Worm (Caenorhabditis elegans) whole organism, L2 larva: ENCODE data around the gene swd-2.2.

Experiments
- aly-2 ChIP-seq: fragments of 150-350 bp; optimal IDR thresholded peaks from 2 replicates; lab custom pipeline; 2014; ENCODE audit warnings: missing biosample characterization, missing genetic modification characterization
- ceh-82 ChIP-seq: fragments of 150-350 bp; optimal IDR thresholded peaks from 2 replicates; lab custom pipeline; 2014; ENCODE audit warnings: missing biosample characterization, missing genetic modification characterization
- egl-27 ChIP-seq: sonication (generic microtip); optimal IDR thresholded peaks from 3 replicates; lab custom pipeline; 2017; ENCODE audit warnings: missing biosample characterization, missing genetic modification reagents, missing genetic modification characterization
- elt-1 ChIP-seq: fragments of 150-350 bp; optimal IDR thresholded peaks from 2 replicates; lab custom pipeline; 2014; ENCODE audit warnings: missing biosample characterization, missing genetic modification characterization
- elt-3 ChIP-seq: sonication (generic microtip); optimal IDR thresholded peaks from 2 replicates; lab custom pipeline; 2017; ENCODE audit warnings: missing biosample characterization, missing genetic modification characterization
- fos-1 ChIP-seq: fragments of 150-350 bp; optimal IDR thresholded peaks from 2 replicates; lab custom pipeline; 2014; ENCODE audit warnings: missing biosample characterization, missing genetic modification characterization
- lin-39 ChIP-seq: fragments of 150-350 bp; optimal IDR thresholded peaks from 2 replicates; lab custom pipeline; 2014; ENCODE audit warnings: missing biosample characterization, missing genetic modification reagents, missing genetic modification characterization
- nhr-6 ChIP-seq: fragments of 150-350 bp; optimal IDR thresholded peaks from 2 replicates; lab custom pipeline; 2014; ENCODE audit warnings: missing biosample characterization, missing genetic modification characterization
- sma-3 ChIP-seq: sonication (generic microtip); optimal IDR thresholded peaks from 2 replicates; lab custom pipeline; 2016; ENCODE audit warnings: missing genetic modification reagents, missing genetic modification characterization, missing compliant biosample characterization
- unc-39 ChIP-seq: fragments of 150-350 bp; optimal IDR thresholded peaks from 2 replicates; lab custom pipeline; 2014; ENCODE audit warnings: missing biosample characterization, missing genetic modification characterization
- ztf-11 ChIP-seq: sonication (generic microtip); optimal IDR thresholded peaks from 2 replicates; lab custom pipeline; 2017; ENCODE audit warnings: missing biosample characterization, missing genetic modification characterization

DNA sequence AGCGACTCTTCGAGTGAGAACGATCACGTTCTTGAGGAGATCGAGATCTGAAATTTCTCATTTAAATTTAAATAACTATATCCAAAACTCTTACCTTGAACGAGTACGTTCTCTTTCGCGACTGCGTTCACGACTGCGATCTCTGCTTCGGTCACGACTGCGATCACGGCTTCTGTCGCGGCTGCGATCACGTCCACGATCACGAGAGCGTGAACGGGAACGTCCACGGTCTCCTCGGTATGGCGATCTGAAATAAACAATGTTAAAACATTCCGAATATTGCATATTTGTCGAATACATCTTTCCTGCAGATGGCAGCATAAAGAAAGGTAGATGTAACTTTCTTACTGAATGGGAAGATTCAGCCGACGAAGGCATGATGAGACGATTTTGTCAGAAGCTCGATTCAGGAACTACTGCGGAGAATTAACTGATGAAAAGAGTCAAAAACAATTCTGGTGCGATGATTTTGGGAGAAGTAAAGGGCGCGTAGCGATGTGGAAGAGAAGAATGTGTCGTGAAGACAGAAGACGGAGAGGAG is 16.0 kb downstream of the swd-2.2 start:
- TF ChIP-seq elt-1 (tag; lab: Kevin White, UChicago) (no peak), elt-3 (tag; lab: Kevin White, UChicago) (no peak), lin-39 (tag; lab: Kevin White, UChicago) (no peak), unc-39 (no peak), aly-2 (tag; lab: Kevin White, UChicago) (no peak), ceh-82 (tag; lab: Kevin White, UChicago) (no peak), fos-1 (tag; lab: Kevin White, UChicago) (no peak), ztf-11 (tag; lab: Kevin White, UChicago) (no peak), sma-3 (GFP tag; lab: Kevin White, UChicago) (no peak), egl-27 (tag; lab: Kevin White, UChicago) (no peak), nhr-6 (tag; lab: Kevin White, UChicago) (no peak)
